Worm (Caenorhabditis elegans): ENCODE data around the gene ZK105.12.

ce11 chrV:7721945-7722344, 6.0 kb upstream of the ZK105.12 start, which contains the start of gene ZK105.14:
- no peak for TF ChIP-seq dve-1 (tag; optimal IDR thresholded peaks at IDR 0.05)
- no peak for TF ChIP-seq dmd-4 (tag; optimal IDR thresholded peaks at IDR 0.05; ENCODE audit: borderline replicate concordance)
- no peak for TF ChIP-seq F13H6.1 (tag; optimal IDR thresholded peaks at IDR 0.05)
- no peak for TF ChIP-seq tbx-2 (tag; optimal IDR thresholded peaks at IDR 0.05)

Measured in whole organism, late embryonic.